Worm (Caenorhabditis elegans) whole organism, mixed stage, embryonic: ENCODE data around the gene Y116F11B.14.
A peak's percentile ranks its signal among the peaks of the same experiment; 100 is the strongest.

Experiments
- M03D4.4 ChIP-seq: sonication (generic microtip); optimal IDR thresholded peaks from 2 replicates; lab custom pipeline; 2017; ENCODE audit warnings: mild to moderate bottlenecking, missing genetic modification characterization, missing compliant biosample characterization
- ceh-39 ChIP-seq: fragments of 150-350 bp; optimal IDR thresholded peaks from 2 replicates; lab custom pipeline; 2014; ENCODE audit warnings: missing biosample characterization, missing genetic modification characterization
- ceh-43 ChIP-seq: fragments of 200-800 bp; sonication (Bioruptor generic); optimal IDR thresholded peaks from 2 replicates; lab custom pipeline; 2018; ENCODE audit warnings: mild to moderate bottlenecking, missing genetic modification characterization, moderate library complexity, missing compliant biosample characterization
- ceh-83 ChIP-seq: fragments of 200-800 bp; sonication (Bioruptor generic); optimal IDR thresholded peaks from 2 replicates; lab custom pipeline; 2018; ENCODE audit warnings: mild to moderate bottlenecking, missing genetic modification characterization, missing compliant biosample characterization
- ces-1 ChIP-seq: fragments of 150-350 bp; optimal IDR thresholded peaks from 2 replicates; lab custom pipeline; 2014; ENCODE audit warnings: missing biosample characterization, missing genetic modification reagents, missing genetic modification characterization
- cnd-1 ChIP-seq: fragments of 200-800 bp; sonication (Bioruptor generic); optimal IDR thresholded peaks from 2 replicates; lab custom pipeline; 2018; ENCODE audit warnings: mild to moderate bottlenecking, missing genetic modification characterization, missing compliant biosample characterization
- drap-1 ChIP-seq: fragments of 200-800 bp; sonication (Bioruptor generic); optimal IDR thresholded peaks from 3 replicates; lab custom pipeline; 2018; ENCODE audit warnings: mild to moderate bottlenecking, missing genetic modification characterization, missing compliant biosample characterization
- elt-1 ChIP-seq: sonication (generic microtip); optimal IDR thresholded peaks from 2 replicates; lab custom pipeline; 2017; ENCODE audit warnings: missing genetic modification characterization, mild to moderate bottlenecking, missing compliant biosample characterization, antibody characterized with exemption, moderate library complexity, borderline replicate concordance; ENCODE audit not compliant: insufficient read depth
- elt-3 ChIP-seq: fragments of 150-350 bp; optimal IDR thresholded peaks from 2 replicates; lab custom pipeline; 2014; ENCODE audit warnings: missing biosample characterization, missing genetic modification characterization
- flh-1 ChIP-seq: fragments of 200-800 bp; sonication (Bioruptor generic); optimal IDR thresholded peaks from 2 replicates; lab custom pipeline; 2018; ENCODE audit warnings: mild to moderate bottlenecking, missing genetic modification characterization, moderate library complexity, missing compliant biosample characterization
- ham-2 ChIP-seq: fragments of 200-800 bp; sonication (Bioruptor generic); optimal IDR thresholded peaks from 2 replicates; lab custom pipeline; 2018; ENCODE audit warnings: mild to moderate bottlenecking, missing genetic modification characterization, missing compliant biosample characterization
- hlh-1 ChIP-seq: fragments of 150-350 bp; optimal IDR thresholded peaks from 2 replicates; lab custom pipeline; 2014; ENCODE audit warnings: missing biosample characterization, missing genetic modification reagents, missing genetic modification characterization
- lsy-2 ChIP-seq: fragments of 150-350 bp; optimal IDR thresholded peaks from 2 replicates; lab custom pipeline; 2014; ENCODE audit warnings: missing biosample characterization, missing genetic modification characterization
- mab-5 ChIP-seq: fragments of 150-350 bp; optimal IDR thresholded peaks from 2 replicates; lab custom pipeline; 2014; ENCODE audit warnings: missing biosample characterization, missing genetic modification characterization
- mep-1 ChIP-seq: fragments of 150-350 bp; optimal IDR thresholded peaks from 2 replicates; lab custom pipeline; 2017; ENCODE audit warnings: missing biosample characterization, missing genetic modification reagents, missing genetic modification characterization, inconsistent platforms
- mls-2 ChIP-seq: sonication (generic microtip); optimal IDR thresholded peaks from 2 replicates; lab custom pipeline; 2016; ENCODE audit warnings: mild to moderate bottlenecking, missing genetic modification characterization, moderate library complexity, missing compliant biosample characterization
- nhr-2 ChIP-seq: fragments of 150-350 bp; optimal IDR thresholded peaks from 2 replicates; lab custom pipeline; 2014; ENCODE audit warnings: missing biosample characterization, missing genetic modification characterization
- nhr-237 ChIP-seq: fragments of 150-350 bp; optimal IDR thresholded peaks from 2 replicates; lab custom pipeline; 2014; ENCODE audit warnings: missing biosample characterization, missing genetic modification characterization
- nhr-28 ChIP-seq: fragments of 150-350 bp; optimal IDR thresholded peaks from 2 replicates; lab custom pipeline; 2014; ENCODE audit warnings: missing biosample characterization, missing genetic modification characterization
- nhr-76 ChIP-seq: sonication (generic microtip); optimal IDR thresholded peaks from 2 replicates; lab custom pipeline; 2017; ENCODE audit warnings: missing biosample characterization, missing genetic modification characterization
- pha-4 ChIP-seq: fragments of 150-350 bp; optimal IDR thresholded peaks from 2 replicates; lab custom pipeline; 2018; ENCODE audit warnings: missing biosample characterization, missing genetic modification reagents, missing genetic modification characterization
- sem-2 ChIP-seq: fragments of 200-800 bp; sonication (Bioruptor generic); optimal IDR thresholded peaks from 2 replicates; lab custom pipeline; 2018; ENCODE audit warnings: mild to moderate bottlenecking, missing genetic modification characterization, missing compliant biosample characterization
- snpc-4 ChIP-seq: fragments of 150-350 bp; optimal IDR thresholded peaks from 2 replicates; lab custom pipeline; 2014; ENCODE audit warnings: missing biosample characterization, missing genetic modification characterization
- sptf-1 ChIP-seq: sonication (generic microtip); optimal IDR thresholded peaks from 2 replicates; lab custom pipeline; 2017; ENCODE audit warnings: mild to moderate bottlenecking, missing genetic modification characterization, moderate library complexity, missing compliant biosample characterization
- tbx-8 ChIP-seq: fragments of 200-800 bp; sonication (Bioruptor generic); optimal IDR thresholded peaks from 2 replicates; lab custom pipeline; 2018; ENCODE audit warnings: mild to moderate bottlenecking, missing genetic modification characterization, moderate library complexity, missing compliant biosample characterization
- unc-120 ChIP-seq: sonication (generic microtip); optimal IDR thresholded peaks from 2 replicates; lab custom pipeline; 2017; ENCODE audit warnings: missing genetic modification characterization, missing compliant biosample characterization; ENCODE audit not compliant: poor library complexity, severe bottlenecking
- unc-39 ChIP-seq: fragments of 150-350 bp; optimal IDR thresholded peaks from 2 replicates; lab custom pipeline; 2014; ENCODE audit warnings: missing biosample characterization, missing genetic modification characterization
- unc-62 ChIP-seq: fragments of 150-350 bp; optimal IDR thresholded peaks from 2 replicates; lab custom pipeline; 2014; ENCODE audit warnings: missing biosample characterization, missing genetic modification reagents, missing genetic modification characterization
- zip-8 ChIP-seq: fragments of 150-350 bp; optimal IDR thresholded peaks from 2 replicates; lab custom pipeline; 2014; ENCODE audit warnings: missing biosample characterization, missing genetic modification characterization
- ztf-11 ChIP-seq: fragments of 150-350 bp; optimal IDR thresholded peaks from 2 replicates; lab custom pipeline; 2014; ENCODE audit warnings: missing biosample characterization, missing genetic modification characterization

Gene Y116F11B.14

ce11 chrV:19860225-19860624 lies 39.0 kb upstream of the Y116F11B.14 start:
- TF ChIP-seq drap-1 (no peak), M03D4.4 (tag; lab: Kevin White, UChicago) (no peak), nhr-237 (tag; lab: Kevin White, UChicago) (no peak), nhr-76 (no peak), nhr-2 (no peak), mls-2 (tag; lab: Kevin White, UChicago) (no peak), tbx-8 (GFP tag; lab: Kevin White, UChicago) (no peak), mep-1 (no peak), snpc-4 (tag; lab: Kevin White, UChicago) (no peak), unc-39 (tag; lab: Kevin White, UChicago) (no peak), sem-2 (GFP tag; lab: Kevin White, UChicago) (no peak), lsy-2 (tag; lab: Kevin White, UChicago) (no peak), flh-1 (GFP tag; lab: Kevin White, UChicago) (no peak)

ce11 chrV:19867883-19868282 lies 31.4 kb upstream of the Y116F11B.14 start, which contains the start of gene Y116F11B.9:
Gene Y116F11B.9 (minus strand): TSS chrV:19867983.
- no peak for TF ChIP-seq ztf-11 (tag; lab: Kevin White, UChicago)
- TF ChIP-seq lsy-2 (tag; lab: Kevin White, UChicago), result no peak

ce11 chrV:19882916-19883315 lies 16.4 kb upstream of the Y116F11B.14 start, which contains the start of gene Y116F11B.13:
Gene Y116F11B.13 (plus strand): TSS chrV:19883216.
- TF ChIP-seq ceh-39 (tag; lab: Kevin White, UChicago), result no peak
- TF ChIP-seq ceh-83 (GFP tag; lab: Kevin White, UChicago), result no peak
- no peak for TF ChIP-seq nhr-76
- TF ChIP-seq elt-3 (tag; lab: Kevin White, UChicago), result no peak
- TF ChIP-seq unc-120 (tag; lab: Kevin White, UChicago), result no peak
- no peak for TF ChIP-seq unc-62 (GFP tag; lab: Kevin White, UChicago)
- TF ChIP-seq mab-5, result no peak
- TF ChIP-seq drap-1, result no peak
- TF ChIP-seq elt-1 (tag; lab: Kevin White, UChicago), result no peak
- TF ChIP-seq mls-2 (tag; lab: Kevin White, UChicago), result no peak
- TF ChIP-seq ceh-43 (GFP tag; lab: Kevin White, UChicago), result no peak
- TF ChIP-seq pha-4 (tag; lab: Kevin White, UChicago), result no peak
- no peak for TF ChIP-seq mep-1
- no peak for TF ChIP-seq unc-39 (tag; lab: Kevin White, UChicago)
- TF ChIP-seq nhr-2, result no peak
- no peak for TF ChIP-seq nhr-28
- TF ChIP-seq zip-8, result no peak
- TF ChIP-seq ztf-11 (tag; lab: Kevin White, UChicago), result no peak
- no peak for TF ChIP-seq ces-1 (GFP tag; lab: Kevin White, UChicago)

ce11 chrV:19895250-19895649 lies 4.0 kb upstream of the Y116F11B.14 start, which contains the start of gene gly-4:
Gene gly-4 (minus strand): TSS chrV:19895350.
- TF ChIP-seq cnd-1 (tag; lab: Kevin White, UChicago), result no peak
- TF ChIP-seq nhr-76, result no peak
- TF ChIP-seq nhr-2, result no peak
- no peak for TF ChIP-seq nhr-28
- no peak for TF ChIP-seq ceh-43 (GFP tag; lab: Kevin White, UChicago)

- TF ChIP-seq nhr-237 (tag; lab: Kevin White, UChicago), result no peak
- peak; percentile 25 for TF ChIP-seq lsy-2 (tag; lab: Kevin White, UChicago)
- TF ChIP-seq nhr-28, result no peak
- peak; percentile 100 for TF ChIP-seq hlh-1
- no peak for TF ChIP-seq nhr-2
- TF ChIP-seq snpc-4 (tag; lab: Kevin White, UChicago), result no peak
- TF ChIP-seq ces-1 (GFP tag; lab: Kevin White, UChicago), result peak; percentile 64
- no peak for TF ChIP-seq ham-2 (GFP tag; lab: Kevin White, UChicago)
- no peak for TF ChIP-seq ztf-11 (tag; lab: Kevin White, UChicago)
- peak; percentile 83 for TF ChIP-seq unc-120 (tag; lab: Kevin White, UChicago)
- TF ChIP-seq unc-39 (tag; lab: Kevin White, UChicago), result no peak
- TF ChIP-seq pha-4 (tag; lab: Kevin White, UChicago), result no peak
- TF ChIP-seq M03D4.4 (tag; lab: Kevin White, UChicago), result no peak
- TF ChIP-seq cnd-1 (tag; lab: Kevin White, UChicago), result no peak
- peak; percentile 43 for TF ChIP-seq mab-5
- no peak for TF ChIP-seq flh-1 (GFP tag; lab: Kevin White, UChicago)
- TF ChIP-seq sptf-1, result no peak
- TF ChIP-seq mep-1, result peak; percentile 50
- peak; percentile 77 for TF ChIP-seq unc-62 (GFP tag; lab: Kevin White, UChicago)
- no peak for TF ChIP-seq tbx-8 (GFP tag; lab: Kevin White, UChicago)
Measured at ce11 chrV:19897557-19897956, 1.7 kb upstream of the Y116F11B.14 start.
